Fruit fly (Drosophila melanogaster): ENCODE measurements around the gene bai.

The bai gene

DNA sequence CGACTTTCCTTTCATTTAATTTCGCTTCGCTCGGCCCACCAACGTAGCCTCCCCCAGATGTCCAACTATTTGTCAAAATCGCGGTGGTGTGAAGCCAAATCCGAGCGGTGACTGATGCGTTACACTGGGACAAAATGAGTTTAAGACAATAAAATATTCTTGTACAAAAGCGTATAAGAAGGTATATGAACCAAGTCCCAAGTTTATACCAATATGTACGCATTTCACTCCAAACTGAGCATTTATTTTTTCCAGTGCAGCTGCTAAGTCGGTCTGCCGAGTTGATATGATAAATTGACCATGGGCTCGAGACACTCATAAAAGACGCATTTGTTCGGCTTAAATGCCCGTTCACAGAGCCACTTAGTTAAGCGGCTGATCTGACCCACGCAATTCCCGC is 34.4 kb upstream of the bai start (continued):
- TF ChIP-seq ems (GFP tag; optimal IDR thresholded peaks at IDR 0.05) (no peak), CG10654 (GFP tag; optimal IDR thresholded peaks at IDR 0.05) (peak; percentile 32), jumu (GFP tag; optimal IDR thresholded peaks at IDR 0.05) (no peak), Kr (GFP tag; optimal IDR thresholded peaks at IDR 0.05) (no peak), her (GFP tag; optimal IDR thresholded peaks at IDR 0.05) (no peak), bcd (GFP tag; optimal IDR thresholded peaks at IDR 0.05) (peak; percentile 15), wek (GFP tag; optimal IDR thresholded peaks at IDR 0.05) (no peak), lola (GFP tag; optimal IDR thresholded peaks at IDR 0.05) (peak in 1 of 3 experiments; percentile 28), salm (tag; optimal IDR thresholded peaks at IDR 0.05) (no peak), hkb (optimal IDR thresholded peaks at IDR 0.05) (no peak), hkb (GFP tag; IDR thresholded peaks at IDR 0.05) (peak; percentile 10; the same call in 1 of the 2 replicates), Dip3 (GFP tag; optimal IDR thresholded peaks at IDR 0.05) (no peak), Ssrp (tag; optimal IDR thresholded peaks at IDR 0.05) (peak; percentile 30), Abd-B (GFP tag; optimal IDR thresholded peaks at IDR 0.05) (peak; percentile 55), CG1832 (GFP tag; optimal IDR thresholded peaks at IDR 0.05) (no peak), CG8359 (GFP tag; optimal IDR thresholded peaks at IDR 0.05; ENCODE audit: borderline replicate concordance) (no peak), CG5180 (GFP tag; optimal IDR thresholded peaks at IDR 0.05) (peak; percentile 8), fd64A (GFP tag; optimal IDR thresholded peaks at IDR 0.05) (no peak), z (GFP tag; IDR thresholded peaks at IDR 0.05) (no peak), Atf-2 (GFP tag; optimal IDR thresholded peaks at IDR 0.05) (peak; percentile 41), CG13775 (GFP tag; optimal IDR thresholded peaks at IDR 0.05) (no peak), Doc2 (GFP tag; IDR thresholded peaks at IDR 0.05) (no peak), CG6765 (GFP tag; optimal IDR thresholded peaks at IDR 0.05) (no peak), pfk (GFP tag; optimal IDR thresholded peaks at IDR 0.05) (no peak), HmgZ (tag; optimal IDR thresholded peaks at IDR 0.05) (no peak), da (GFP tag; optimal IDR thresholded peaks at IDR 0.05) (no peak), CG12071 (GFP tag; optimal IDR thresholded peaks at IDR 0.05) (peak; percentile 52), CG4424 (GFP tag; optimal IDR thresholded peaks at IDR 0.05) (peak; percentile 58), CG34376 (GFP tag; optimal IDR thresholded peaks at IDR 0.05) (no peak), Taf1 (GFP tag; IDR thresholded peaks at IDR 0.05) (no peak), CHES-1-like (GFP tag; optimal IDR thresholded peaks at IDR 0.05) (peak; percentile 27), CG33557 (GFP tag; optimal IDR thresholded peaks at IDR 0.05) (no peak), mam (GFP tag; optimal IDR thresholded peaks at IDR 0.05) (peak; percentile 43), CG9609 (GFP tag; optimal IDR thresholded peaks at IDR 0.05) (peak; percentile 36), croc (GFP tag; conservative IDR thresholded peaks at IDR 0.05) (0 out of 3 replicates have a peak, but pooled peaks have one; percentile 23), Myb (GFP tag; optimal IDR thresholded peaks at IDR 0.05) (no peak), CG9797 (GFP tag; optimal IDR thresholded peaks at IDR 0.05) (no peak), Bteb2 (GFP tag; optimal IDR thresholded peaks at IDR 0.05) (no peak), esg (GFP tag; conservative IDR thresholded peaks at IDR 0.05) (no peak), pnt (GFP tag; optimal IDR thresholded peaks at IDR 0.05) (peak; percentile 39), gfzf (GFP tag; optimal IDR thresholded peaks at IDR 0.05) (no peak), otp (GFP tag; IDR thresholded peaks at IDR 0.05) (no peak), emc (GFP tag; optimal IDR thresholded peaks at IDR 0.05) (no peak), CkIIα-i1 (GFP tag; IDR thresholded peaks at IDR 0.05) (no peak), cwo (GFP tag; optimal IDR thresholded peaks at IDR 0.05) (peak; percentile 51), gsb-n (tag; optimal IDR thresholded peaks at IDR 0.05) (peak; percentile 46), BEAF-32 (GFP tag; optimal IDR thresholded peaks at IDR 0.05) (no peak), mld (GFP tag; IDR thresholded peaks at IDR 0.05; ENCODE audit: partially characterized antibody) (no peak), CG9215 (GFP tag; IDR thresholded peaks at IDR 0.05) (0 out of 2 replicates have a peak, but pooled peaks have one; percentile 13), yki (optimal IDR thresholded peaks at IDR 0.05) (no peak), CG11456 (GFP tag; IDR thresholded peaks at IDR 0.05) (0 out of 3 replicates have a peak, but pooled peaks have one; percentile 57), Mrtf (GFP tag; IDR thresholded peaks at IDR 0.05) (peak; percentile 26; the same call in 1 of the 3 replicates)

All from whole organism, embryonic.